Fruit fly (Drosophila melanogaster): ENCODE results near the gene Nepl4.

Gene Nepl4

dm6 chr2L:6324386-6324744 is 43.3 kb upstream of the Nepl4 start (continued):
- TF ChIP-seq Eip75B (GFP tag; optimal IDR thresholded peaks at IDR 0.05) (no peak), CG6854 (GFP tag; optimal IDR thresholded peaks at IDR 0.05) (peak; percentile 62), CG10669 (GFP tag; optimal IDR thresholded peaks at IDR 0.05) (peak; percentile 57), CG4318 (GFP tag; optimal IDR thresholded peaks at IDR 0.05) (no peak), CG8632 (GFP tag; optimal IDR thresholded peaks at IDR 0.05) (no peak), eg (GFP tag; IDR thresholded peaks at IDR 0.05) (peak; percentile 98), CG9139 (GFP tag; optimal IDR thresholded peaks at IDR 0.05) (no peak)

DNA sequence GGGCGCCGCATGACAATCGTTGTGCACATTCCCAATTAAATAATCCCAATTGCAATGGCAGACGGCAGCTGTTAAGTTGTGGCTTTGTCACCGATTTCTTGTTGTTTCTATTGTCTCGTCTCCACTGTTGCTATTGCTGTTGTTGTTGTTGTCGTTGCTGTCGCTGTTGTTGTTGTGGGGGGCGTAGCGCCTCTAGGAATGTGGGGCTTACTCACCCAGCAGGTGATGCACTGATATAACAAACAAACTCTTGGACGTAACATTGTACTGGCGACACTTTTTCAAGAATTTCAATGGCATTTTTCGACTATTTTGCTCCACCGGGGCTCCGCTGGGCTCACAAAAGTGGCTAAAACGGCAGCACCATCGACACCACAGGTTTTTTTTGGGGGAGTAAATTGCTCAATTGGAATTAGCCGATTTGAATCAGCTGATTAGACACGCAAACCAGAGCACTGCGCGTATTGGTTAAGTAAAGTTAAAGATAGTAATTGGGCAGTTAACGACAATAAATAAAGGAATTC is 29.8 kb upstream of the Nepl4 start:
- TF ChIP-seq Eip93F (GFP tag; optimal IDR thresholded peaks at IDR 0.05) (no peak), Hr39 (GFP tag; optimal IDR thresholded peaks at IDR 0.05) (no peak), CG8632 (GFP tag; optimal IDR thresholded peaks at IDR 0.05) (no peak), Eip78C (GFP tag) (no peak)

DNA sequence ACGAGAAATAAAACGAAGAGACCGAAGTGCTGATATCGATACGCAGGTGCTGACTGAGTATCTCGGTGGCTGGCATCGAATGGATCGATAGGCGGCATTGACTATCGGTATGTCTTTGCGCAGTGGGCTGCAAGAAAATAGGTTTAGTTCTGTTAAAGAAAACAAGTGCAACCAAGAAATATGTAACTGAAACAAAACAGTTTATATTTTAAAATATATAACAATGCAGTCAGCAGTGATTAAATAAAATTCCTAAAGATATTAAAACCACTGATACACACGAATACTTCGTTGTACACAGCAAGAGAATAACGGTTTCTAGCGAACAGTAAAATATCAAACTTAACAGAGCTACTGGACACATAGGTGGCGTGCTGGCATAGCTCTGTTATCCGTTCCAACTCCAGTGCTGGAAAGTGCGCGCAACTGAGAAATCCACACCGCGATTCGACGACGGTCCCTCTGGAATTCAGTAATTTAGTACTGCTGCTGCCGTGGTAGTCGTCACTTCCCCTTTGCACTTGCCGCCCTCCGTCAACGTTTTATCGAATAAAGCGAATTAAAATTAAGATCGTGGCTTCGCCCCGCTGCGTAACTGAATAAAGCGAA is 29.2 kb upstream of the Nepl4 start, which contains the start of the genes Pez and Cpr:
Pez (minus strand) TSS at position 305 of the 609 bp plus-strand sequence.
Cpr (plus strand) TSS at position 470 of the 609 bp plus-strand sequence.
- TF ChIP-seq vri (GFP tag; optimal IDR thresholded peaks at IDR 0.05) (peak; percentile 33), Eip78C (GFP tag) (peak; percentile 47), Hr38 (GFP tag; optimal IDR thresholded peaks at IDR 0.05) (no peak), lz (GFP tag; optimal IDR thresholded peaks at IDR 0.05) (peak; percentile 24), achi (GFP tag; optimal IDR thresholded peaks at IDR 0.05) (no peak), Eip93F (GFP tag; optimal IDR thresholded peaks at IDR 0.05) (peak; percentile 7), esn (GFP tag; optimal IDR thresholded peaks at IDR 0.05) (peak; percentile 25), eg (GFP tag; IDR thresholded peaks at IDR 0.05) (peak; percentile 56; the same call in 1 of the 3 replicates), Sox14 (GFP tag; optimal IDR thresholded peaks at IDR 0.05) (peak; percentile 28), CG10669 (GFP tag; optimal IDR thresholded peaks at IDR 0.05) (no peak), Eip75B (GFP tag; optimal IDR thresholded peaks at IDR 0.05) (no peak), cyc (GFP tag; optimal IDR thresholded peaks at IDR 0.05) (peak; percentile 21), CG16779 (tag; optimal IDR thresholded peaks at IDR 0.05) (no peak), topi (GFP tag; optimal IDR thresholded peaks at IDR 0.05) (peak; percentile 23), CG6163 (GFP tag; IDR thresholded peaks at IDR 0.05) (peak; percentile 47), CG31627 (GFP tag; optimal IDR thresholded peaks at IDR 0.05) (peak; percentile 26), CG15336 (GFP tag; IDR thresholded peaks at IDR 0.05) (0 out of 2 replicates have a peak, but pooled peaks have one; percentile 6)

DNA sequence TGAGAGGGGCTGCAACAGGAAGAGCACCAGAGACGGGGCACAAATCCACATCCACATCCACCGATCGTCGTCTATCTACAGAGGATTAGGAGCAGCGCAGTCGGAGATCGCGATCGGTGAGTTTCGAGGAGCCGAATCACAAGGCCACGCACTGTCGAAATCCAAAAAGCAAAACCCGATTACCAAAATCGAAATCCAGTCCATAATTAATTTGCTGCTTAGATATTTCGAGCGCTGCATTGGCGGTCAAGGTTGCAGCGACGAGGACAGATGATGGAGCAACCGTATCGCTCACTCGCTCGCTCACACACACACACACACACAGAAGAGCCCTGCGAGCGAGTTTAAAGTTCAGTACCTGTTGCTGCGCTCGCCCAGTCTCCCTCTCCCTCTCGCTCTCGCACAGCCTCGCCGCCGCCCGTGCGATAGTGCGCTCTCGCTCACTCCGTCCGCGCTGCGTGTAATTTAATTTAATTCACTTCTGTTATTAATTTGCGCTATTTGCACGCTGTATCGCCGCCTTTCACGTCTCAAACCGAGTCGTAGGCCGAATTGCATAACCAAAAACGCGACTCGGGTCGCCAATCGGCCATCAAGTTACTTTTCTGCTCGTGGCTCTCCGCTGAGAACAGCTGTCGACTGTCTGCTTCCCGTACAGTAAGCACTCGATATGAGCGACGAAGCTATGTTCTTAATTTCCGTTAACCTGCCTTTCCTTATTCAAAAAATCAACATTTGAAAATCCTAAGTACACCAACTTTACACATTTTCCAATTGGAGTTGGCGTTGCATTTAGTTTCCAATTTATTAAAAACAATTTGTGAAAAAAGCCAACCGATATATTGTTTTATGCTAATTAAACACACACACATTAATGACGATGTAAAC is 28.4 kb upstream of the Nepl4 start:
- peak; percentile 27 for TF ChIP-seq Hr39 (GFP tag; optimal IDR thresholded peaks at IDR 0.05)
- peak; percentile 27 for TF ChIP-seq CG10669 (GFP tag; optimal IDR thresholded peaks at IDR 0.05)
- no peak for TF ChIP-seq CG32006 (GFP tag; optimal IDR thresholded peaks at IDR 0.05)
- TF ChIP-seq Blimp-1 (GFP tag; optimal IDR thresholded peaks at IDR 0.05) = peak; percentile 17
- peak; percentile 37 for TF ChIP-seq Met (GFP tag; optimal IDR thresholded peaks at IDR 0.05)
- TF ChIP-seq achi (GFP tag; optimal IDR thresholded peaks at IDR 0.05) = peak; percentile 6
- peak; percentile 13; the same call in 1 of the 2 replicates for TF ChIP-seq Gug (GFP tag; IDR thresholded peaks at IDR 0.05)
- TF ChIP-seq CG8119 (GFP tag; IDR thresholded peaks at IDR 0.05) = peak; percentile 57
- peak; percentile 28 for TF ChIP-seq CG1621 (tag; optimal IDR thresholded peaks at IDR 0.05)
- peak; percentile 0 for TF ChIP-seq fkh (GFP tag; optimal IDR thresholded peaks at IDR 0.05)
- TF ChIP-seq spab (GFP tag; optimal IDR thresholded peaks at IDR 0.05) = peak; percentile 28
- no peak for TF ChIP-seq Smox (GFP tag; optimal IDR thresholded peaks at IDR 0.05)
- TF ChIP-seq CG11762 (GFP tag; optimal IDR thresholded peaks at IDR 0.05; ENCODE audit: insufficient read depth) = no peak
- TF ChIP-seq CG10631 (GFP tag; optimal IDR thresholded peaks at IDR 0.05) = peak; percentile 32
- TF ChIP-seq salr (GFP tag; optimal IDR thresholded peaks at IDR 0.05) = no peak
- TF ChIP-seq dac (GFP tag; optimal IDR thresholded peaks at IDR 0.05) = peak; percentile 18
- peak; percentile 40; the same call in 2 of the 3 replicates for TF ChIP-seq eg (GFP tag; IDR thresholded peaks at IDR 0.05)
- TF ChIP-seq fd59A (GFP tag; optimal IDR thresholded peaks at IDR 0.05) = no peak
- TF ChIP-seq CG7368 (GFP tag; optimal IDR thresholded peaks at IDR 0.05) = no peak
- TF ChIP-seq vri (GFP tag; optimal IDR thresholded peaks at IDR 0.05) = peak; percentile 74
- peak; percentile 74 for TF ChIP-seq CG6808 (GFP tag; optimal IDR thresholded peaks at IDR 0.05)
- peak; percentile 34 for TF ChIP-seq topi (GFP tag; optimal IDR thresholded peaks at IDR 0.05)
- peak; percentile 6 for TF ChIP-seq CG8632 (GFP tag; optimal IDR thresholded peaks at IDR 0.05)
- no peak for TF ChIP-seq Lpt (GFP tag; optimal IDR thresholded peaks at IDR 0.05)
- TF ChIP-seq dsx (GFP tag; optimal IDR thresholded peaks at IDR 0.05; ENCODE audit: poor library complexity, severe bottlenecking) = no peak
- no peak for TF ChIP-seq CG11902 (GFP tag; optimal IDR thresholded peaks at IDR 0.05)
